Worm (Caenorhabditis elegans): ENCODE data around the gene atg-4.2.
A peak's percentile ranks its signal among the peaks of the same experiment; 100 is the strongest.

Gene atg-4.2

ce11 chrIV:11638016-11638415, 29.8 kb upstream of the atg-4.2 start, which contains the start of gene rbm-17:
rbm-17 (plus strand) TSS chrIV:11638316.
- TF ChIP-seq ceh-28 (tag; optimal IDR thresholded peaks at IDR 0.05) (no peak), ceh-16 (tag; optimal IDR thresholded peaks at IDR 0.05) (no peak), egl-27 (tag; optimal IDR thresholded peaks at IDR 0.05) (no peak), snpc-4 (tag; optimal IDR thresholded peaks at IDR 0.05) (no peak), ama-1 (optimal IDR thresholded peaks at IDR 0.05) (no peak), mml-1 (tag; optimal IDR thresholded peaks at IDR 0.05) (no peak), fos-1 (tag; optimal IDR thresholded peaks at IDR 0.05) (no peak), nhr-76 (tag; optimal IDR thresholded peaks at IDR 0.05) (no peak), skn-1 (tag; optimal IDR thresholded peaks at IDR 0.05) (no peak), unc-62 (GFP tag; optimal IDR thresholded peaks at IDR 0.05) (no peak), aly-2 (tag; optimal IDR thresholded peaks at IDR 0.05) (no peak), nhr-67 (tag; optimal IDR thresholded peaks at IDR 0.05) (no peak), pqm-1 (tag; optimal IDR thresholded peaks at IDR 0.05) (no peak), egl-5 (tag; optimal IDR thresholded peaks at IDR 0.05) (no peak)

ce11 chrIV:11640915-11641314, 26.9 kb upstream of the atg-4.2 start, which contains the start of gene ttr-50:
ttr-50 (minus strand) TSS chrIV:11641015.
- TF ChIP-seq fkh-10 (GFP tag; optimal IDR thresholded peaks at IDR 0.05) (no peak), ceh-16 (tag; optimal IDR thresholded peaks at IDR 0.05) (no peak)

ce11 chrIV:11641802-11642201, 26.0 kb upstream of the atg-4.2 start, which contains the start of gene ZK809.1:
ZK809.1 (plus strand) TSS chrIV:11642102.
- TF ChIP-seq ztf-4 (tag; optimal IDR thresholded peaks at IDR 0.05): no peak
- TF ChIP-seq elt-2 (tag; optimal IDR thresholded peaks at IDR 0.05): no peak
- TF ChIP-seq nhr-25 (tag; optimal IDR thresholded peaks at IDR 0.05): no peak
- no peak for TF ChIP-seq daf-12 (tag; optimal IDR thresholded peaks at IDR 0.05)
- no peak for TF ChIP-seq skn-1 (tag; optimal IDR thresholded peaks at IDR 0.05)
- TF ChIP-seq R02D3.7 (tag; optimal IDR thresholded peaks at IDR 0.05): no peak
- no peak for TF ChIP-seq sea-2 (GFP tag; optimal IDR thresholded peaks at IDR 0.05)
- no peak for TF ChIP-seq snpc-4 (tag; optimal IDR thresholded peaks at IDR 0.05)
- no peak for TF ChIP-seq nhr-43 (tag; optimal IDR thresholded peaks at IDR 0.05; ENCODE audit: poor library complexity, severe bottlenecking)
- TF ChIP-seq fkh-10 (GFP tag; optimal IDR thresholded peaks at IDR 0.05): no peak
- no peak for TF ChIP-seq lin-39 (tag; optimal IDR thresholded peaks at IDR 0.05)
- TF ChIP-seq pqm-1 (tag; optimal IDR thresholded peaks at IDR 0.05): no peak
- no peak for TF ChIP-seq nhr-12 (tag; optimal IDR thresholded peaks at IDR 0.05)

- TF ChIP-seq ceh-9 (tag; optimal IDR thresholded peaks at IDR 0.05) (no peak), snpc-4 (tag; optimal IDR thresholded peaks at IDR 0.05) (no peak), pqm-1 (tag; optimal IDR thresholded peaks at IDR 0.05) (no peak), elt-2 (tag; optimal IDR thresholded peaks at IDR 0.05) (no peak), unc-39 (tag; optimal IDR thresholded peaks at IDR 0.05) (no peak), nfya-1 (tag; optimal IDR thresholded peaks at IDR 0.05; ENCODE audit: insufficient read depth) (no peak), sea-2 (GFP tag; optimal IDR thresholded peaks at IDR 0.05) (no peak), pha-4 (tag; optimal IDR thresholded peaks at IDR 0.05) (no peak), lin-15B (tag; optimal IDR thresholded peaks at IDR 0.05) (no peak)
These were observed 24.0 kb upstream of the atg-4.2 start, which contains the start of gene prx-2 for ce11 chrIV:11643829-11644228. prx-2 (plus strand) TSS chrIV:11644129.

- TF ChIP-seq ama-1 (optimal IDR thresholded peaks at IDR 0.05) (peak; percentile 14), elt-1 (tag; optimal IDR thresholded peaks at IDR 0.05) (no peak)
These were observed 23.1 kb upstream of the atg-4.2 start for ce11 chrIV:11644705-11645104.

- TF ChIP-seq ceh-16 (tag; optimal IDR thresholded peaks at IDR 0.05): no peak
- TF ChIP-seq ama-1 (optimal IDR thresholded peaks at IDR 0.05): peak; percentile 14
- no peak for TF ChIP-seq nhr-67 (tag; optimal IDR thresholded peaks at IDR 0.05)
- TF ChIP-seq nhr-12 (tag; optimal IDR thresholded peaks at IDR 0.05): no peak
- no peak for TF ChIP-seq nhr-23 (tag; optimal IDR thresholded peaks at IDR 0.05)
- peak; percentile 39 for TF ChIP-seq egl-5 (tag; optimal IDR thresholded peaks at IDR 0.05)
- TF ChIP-seq nhr-28 (tag; optimal IDR thresholded peaks at IDR 0.05): no peak
- TF ChIP-seq nhr-11 (tag; optimal IDR thresholded peaks at IDR 0.05): peak; percentile 26
- TF ChIP-seq zag-1 (tag; optimal IDR thresholded peaks at IDR 0.05): no peak
- TF ChIP-seq unc-39 (tag; optimal IDR thresholded peaks at IDR 0.05): no peak
- TF ChIP-seq elt-2 (tag; optimal IDR thresholded peaks at IDR 0.05): peak; percentile 3
These were observed 22.5 kb upstream of the atg-4.2 start for ce11 chrIV:11645354-11645753.
